Fruit fly (Drosophila melanogaster): ENCODE results near the gene Nxf3.

DNA sequence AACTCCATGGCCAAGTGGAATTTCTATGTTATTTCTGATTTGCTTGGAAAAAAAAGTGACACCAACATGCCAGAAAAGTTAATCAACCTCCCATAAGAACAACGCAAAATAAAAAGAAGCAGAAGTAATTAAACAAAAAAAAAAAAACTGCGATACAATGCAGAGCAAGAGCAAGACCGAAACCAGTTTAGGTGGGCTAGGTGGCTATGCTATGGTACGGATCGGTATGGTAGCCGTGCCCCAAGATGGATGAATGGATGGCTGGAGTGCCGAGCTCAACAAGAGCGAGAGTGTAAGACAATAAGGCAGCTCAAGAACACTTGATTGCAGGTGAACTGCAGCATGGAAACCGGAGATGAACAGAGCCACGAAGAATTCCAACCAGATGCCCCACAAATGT is 28.2 kb upstream of the Nxf3 start:
- no peak for TF ChIP-seq tj (GFP tag; optimal IDR thresholded peaks at IDR 0.05)
- no peak for TF ChIP-seq Hr96 (GFP tag; optimal IDR thresholded peaks at IDR 0.05)
- no peak for TF ChIP-seq kay (GFP tag; ENCODE audit: borderline replicate concordance)
- no peak for TF ChIP-seq cnc (optimal IDR thresholded peaks at IDR 0.05)
- TF ChIP-seq ovo (GFP tag; optimal IDR thresholded peaks at IDR 0.05): no peak
- TF ChIP-seq Crg-1 (GFP tag; optimal IDR thresholded peaks at IDR 0.05): no peak
- no peak for TF ChIP-seq CG11617 (GFP tag; optimal IDR thresholded peaks at IDR 0.05)
- TF ChIP-seq CG5204 (GFP tag; optimal IDR thresholded peaks at IDR 0.05): no peak

Data from whole organism, adult.